Fruit fly (Drosophila melanogaster): ENCODE results near the gene Nasp.

DNA sequence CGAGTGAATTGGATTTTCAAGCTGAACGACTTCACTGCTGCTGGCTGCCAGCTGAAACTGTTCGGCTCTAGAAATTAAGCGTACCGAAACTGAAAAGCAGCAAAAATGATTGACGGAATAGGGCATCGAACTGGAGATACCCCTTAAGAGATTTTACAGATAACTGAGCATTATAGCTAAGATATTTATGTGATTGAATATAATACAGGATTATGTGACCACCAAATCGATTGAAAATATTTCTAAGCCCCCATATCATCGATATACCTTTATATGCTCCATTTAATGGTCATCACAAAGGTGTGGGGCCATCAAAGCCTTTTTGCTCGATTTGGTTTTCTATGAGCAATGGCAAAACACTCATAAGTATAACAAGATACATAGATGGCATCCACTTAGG is 37.2 kb downstream of the Nasp start:
- TF ChIP-seq CTCF (optimal IDR thresholded peaks at IDR 0.05) (no peak), CG8478 (optimal IDR thresholded peaks at IDR 0.05) (no peak)
